Worm (Caenorhabditis elegans): ENCODE measurements around the gene pap-3.

DNA sequence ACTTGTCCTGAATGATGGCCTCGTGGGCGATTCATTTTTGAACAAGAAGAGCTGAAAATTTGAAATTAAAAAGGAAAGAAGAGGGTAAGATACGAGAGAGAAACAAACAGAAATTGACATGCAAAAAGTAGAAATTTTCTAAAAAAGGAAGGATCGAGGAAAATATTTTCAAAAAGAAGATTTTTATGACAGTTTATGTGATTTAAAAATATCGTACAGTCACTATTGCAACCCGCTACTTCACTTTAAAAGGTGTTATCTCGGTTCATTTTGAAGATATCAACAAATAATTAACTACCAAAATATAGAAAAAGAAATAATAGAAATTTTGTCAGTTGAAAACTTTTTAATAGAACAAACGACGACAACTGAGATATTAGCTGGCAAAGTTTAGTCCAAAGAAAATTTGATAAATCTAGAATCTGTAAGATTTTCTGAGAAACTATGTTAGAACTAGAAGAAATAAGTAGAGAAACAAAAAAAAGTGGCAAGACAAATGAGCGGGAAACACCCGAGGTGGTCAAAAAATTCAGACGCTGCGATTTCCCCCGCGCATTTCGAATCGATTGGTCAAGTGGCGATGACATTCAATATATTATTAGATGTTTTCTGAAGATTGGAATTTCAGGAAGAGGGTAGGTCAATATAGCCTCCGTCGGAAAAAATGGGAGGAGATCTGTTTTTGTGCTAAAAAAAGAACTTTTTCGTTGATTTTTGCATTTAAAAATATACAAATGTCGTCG is 7.4 kb upstream of the pap-3 start, which contains the start of gene Y6D1A.1:
- no peak for TF ChIP-seq rnt-1 (tag; optimal IDR thresholded peaks at IDR 0.05)
- TF ChIP-seq elt-2 (tag; optimal IDR thresholded peaks at IDR 0.05), result no peak
- TF ChIP-seq unc-3 (GFP tag; conservative IDR thresholded peaks at IDR 0.05), result no peak
- TF ChIP-seq unc-3 (tag; optimal IDR thresholded peaks at IDR 0.05), result no peak
- no peak for TF ChIP-seq ceh-48 (tag; optimal IDR thresholded peaks at IDR 0.05)
- no peak for TF ChIP-seq pag-3 (tag; optimal IDR thresholded peaks at IDR 0.05; ENCODE audit: borderline replicate concordance)

All from whole organism, late embryonic.